Fruit fly (Drosophila melanogaster): ENCODE results near the gene Pisd.

Pisd gene

DNA sequence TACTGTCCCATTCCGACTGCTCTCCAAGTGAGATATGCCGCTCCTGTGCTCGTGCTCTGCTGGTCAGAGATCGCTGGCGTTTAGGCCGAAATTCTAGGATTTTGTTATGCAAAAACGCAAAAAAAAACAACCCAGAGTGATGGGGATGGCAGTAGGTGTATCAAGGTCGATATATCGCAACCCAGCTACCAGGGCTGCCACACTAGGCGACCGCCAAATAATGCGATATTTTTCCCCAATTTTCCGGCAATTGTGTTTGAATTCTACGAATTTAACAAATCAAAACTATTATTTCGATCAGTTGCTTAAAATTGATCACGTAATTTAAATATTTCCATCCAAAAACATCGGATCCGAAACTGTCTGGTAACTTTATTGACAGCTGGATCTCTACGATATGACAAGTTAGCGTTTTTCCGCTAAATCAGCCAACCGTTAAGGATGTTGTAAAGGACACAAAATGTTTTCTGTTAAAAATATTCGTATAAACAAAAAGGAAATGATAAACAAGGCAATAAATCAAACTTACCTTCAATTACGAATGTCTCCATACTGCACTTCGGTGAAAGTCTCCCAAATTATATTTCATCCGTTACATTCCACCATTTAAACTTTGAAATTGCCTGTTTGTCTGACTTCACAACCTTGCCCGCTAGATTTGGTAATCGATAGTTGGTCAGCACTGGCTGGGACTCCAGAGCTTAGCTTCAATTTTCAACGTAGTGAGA lies 12.9 kb upstream of the Pisd start, which contains the start of gene spas:
TSS of gene spas (plus strand) at position 678 of the 728 bp plus-strand sequence.
- TF ChIP-seq CG4496 (GFP tag; IDR thresholded peaks at IDR 0.05) (peak; percentile 73), EcR (GFP tag; optimal IDR thresholded peaks at IDR 0.05) (no peak), CG34367 (tag; optimal IDR thresholded peaks at IDR 0.05) (peak; percentile 49), CG8301 (tag; optimal IDR thresholded peaks at IDR 0.05) (peak; percentile 38), CG8159 (tag; optimal IDR thresholded peaks at IDR 0.05) (peak; percentile 57), CG17806 (tag; optimal IDR thresholded peaks at IDR 0.05) (peak; percentile 60), rn (GFP tag; IDR thresholded peaks at IDR 0.05) (no peak), CG10348 (GFP tag; IDR thresholded peaks at IDR 0.05) (peak; percentile 34; the same call in 1 of the 2 replicates), CG14655 (GFP tag; optimal IDR thresholded peaks at IDR 0.05) (no peak), Snoo (tag; optimal IDR thresholded peaks at IDR 0.05) (peak; percentile 39), CG12605 (GFP tag; IDR thresholded peaks at IDR 0.05) (no peak), CG15710 (tag; optimal IDR thresholded peaks at IDR 0.05) (peak; percentile 71), CG9948 (tag; optimal IDR thresholded peaks at IDR 0.05) (peak; percentile 57), CG32121 (GFP tag; IDR thresholded peaks at IDR 0.05) (peak; percentile 78), Ets98B (GFP tag; IDR thresholded peaks at IDR 0.05) (peak; percentile 72), fd96Ca (GFP tag; IDR thresholded peaks at IDR 0.05) (peak; percentile 86), CG13204 (GFP tag; optimal IDR thresholded peaks at IDR 0.05) (no peak)

DNA sequence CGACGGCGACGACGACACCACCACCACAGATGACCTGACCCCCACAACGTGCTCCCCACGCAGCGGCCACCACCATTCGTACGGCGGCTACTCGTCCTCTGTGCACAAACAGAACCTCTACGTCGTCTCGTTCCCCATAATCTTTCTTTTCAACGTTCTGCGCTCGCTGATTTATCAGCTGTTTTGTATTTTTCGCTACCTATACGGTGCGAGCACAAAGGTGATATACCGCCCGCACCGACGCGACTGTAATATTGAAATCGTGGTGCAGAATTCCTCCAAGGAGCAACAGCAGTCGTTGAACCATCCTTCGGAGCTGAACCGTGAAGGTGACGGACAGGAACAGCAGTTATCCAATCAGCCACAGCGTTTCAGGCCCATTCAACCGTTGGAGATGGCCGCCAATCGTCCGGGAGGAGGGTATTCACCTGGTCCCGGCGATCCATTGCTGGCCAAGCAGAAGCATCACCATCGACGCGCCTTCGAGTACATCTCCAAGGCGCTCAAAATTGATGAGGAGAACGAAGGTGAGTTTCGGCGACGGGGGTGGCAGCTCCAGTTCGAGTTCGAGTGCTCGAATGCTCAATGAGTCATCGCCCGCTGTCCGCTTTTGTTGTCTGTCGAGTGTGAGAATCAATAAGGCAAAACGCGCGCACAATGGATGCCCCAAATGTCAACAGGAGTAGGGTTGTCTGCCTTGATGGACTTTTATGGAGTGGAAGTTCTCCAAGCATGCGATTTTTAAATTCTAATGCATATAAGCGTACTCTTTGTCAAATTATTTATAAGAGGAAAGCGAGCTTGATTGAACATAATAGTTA lies 11.6 kb upstream of the Pisd start, which contains the start of gene Miro:
TSS of gene Miro (minus strand) at position 112 of the 821 bp plus-strand sequence.
- TF ChIP-seq CG8301 (tag; optimal IDR thresholded peaks at IDR 0.05) (no peak), Pif1A (GFP tag; optimal IDR thresholded peaks at IDR 0.05) (no peak), EcR (GFP tag; optimal IDR thresholded peaks at IDR 0.05) (peak; percentile 86), CG10348 (GFP tag; IDR thresholded peaks at IDR 0.05) (no peak), CG17806 (tag; optimal IDR thresholded peaks at IDR 0.05) (no peak), CG32121 (GFP tag; IDR thresholded peaks at IDR 0.05) (no peak), CG34367 (tag; optimal IDR thresholded peaks at IDR 0.05) (no peak), gl (tag; optimal IDR thresholded peaks at IDR 0.05) (peak; percentile 32), CG12605 (GFP tag; IDR thresholded peaks at IDR 0.05) (no peak), CG13204 (GFP tag; optimal IDR thresholded peaks at IDR 0.05) (peak; percentile 51), Snoo (tag; optimal IDR thresholded peaks at IDR 0.05) (peak; percentile 34), CG15710 (tag; optimal IDR thresholded peaks at IDR 0.05) (no peak), D1 (tag; optimal IDR thresholded peaks at IDR 0.05) (no peak)

DNA sequence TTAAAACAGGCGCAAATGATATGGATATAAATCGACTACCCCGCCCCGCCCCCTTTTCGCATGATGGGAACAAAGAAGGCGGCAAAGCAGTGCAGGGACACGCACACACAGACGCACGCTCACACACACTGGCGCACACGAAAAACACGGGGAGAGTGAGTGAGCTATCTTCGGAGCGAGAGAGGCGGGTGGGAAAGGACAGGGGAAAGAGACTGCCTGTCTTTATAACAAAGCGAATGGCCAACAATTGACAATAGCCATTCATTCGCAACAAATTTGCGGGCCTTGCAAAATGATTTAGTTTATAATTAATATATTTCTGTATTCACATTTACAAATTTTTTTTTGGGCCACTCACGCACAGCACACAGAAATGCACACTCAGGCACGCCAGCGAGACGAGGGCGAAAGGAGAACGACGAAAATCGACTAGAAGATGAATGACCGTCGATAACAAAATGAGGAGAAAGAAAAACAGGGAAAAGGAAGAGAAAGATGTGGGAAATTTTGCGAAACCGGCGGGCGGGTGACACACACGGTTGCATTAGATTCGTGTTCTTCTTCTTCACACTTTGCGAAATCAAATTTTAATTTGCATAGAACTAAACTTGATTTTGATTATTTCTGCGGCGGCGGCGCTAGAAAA lies 3.9 kb upstream of the Pisd start:
- TF ChIP-seq CG13204 (GFP tag; optimal IDR thresholded peaks at IDR 0.05) (peak; percentile 13), CG34367 (tag; optimal IDR thresholded peaks at IDR 0.05) (no peak), Ets98B (GFP tag; IDR thresholded peaks at IDR 0.05) (peak; percentile 33), fd96Ca (GFP tag; IDR thresholded peaks at IDR 0.05) (peak; percentile 24; the same call in 1 of the 3 replicates), CG12605 (GFP tag; IDR thresholded peaks at IDR 0.05) (no peak), EcR (GFP tag; optimal IDR thresholded peaks at IDR 0.05) (peak; percentile 77), Pif1A (GFP tag; optimal IDR thresholded peaks at IDR 0.05) (peak; percentile 16), Pif1B (GFP tag; optimal IDR thresholded peaks at IDR 0.05) (peak; percentile 1), gl (tag; optimal IDR thresholded peaks at IDR 0.05) (no peak)

DNA sequence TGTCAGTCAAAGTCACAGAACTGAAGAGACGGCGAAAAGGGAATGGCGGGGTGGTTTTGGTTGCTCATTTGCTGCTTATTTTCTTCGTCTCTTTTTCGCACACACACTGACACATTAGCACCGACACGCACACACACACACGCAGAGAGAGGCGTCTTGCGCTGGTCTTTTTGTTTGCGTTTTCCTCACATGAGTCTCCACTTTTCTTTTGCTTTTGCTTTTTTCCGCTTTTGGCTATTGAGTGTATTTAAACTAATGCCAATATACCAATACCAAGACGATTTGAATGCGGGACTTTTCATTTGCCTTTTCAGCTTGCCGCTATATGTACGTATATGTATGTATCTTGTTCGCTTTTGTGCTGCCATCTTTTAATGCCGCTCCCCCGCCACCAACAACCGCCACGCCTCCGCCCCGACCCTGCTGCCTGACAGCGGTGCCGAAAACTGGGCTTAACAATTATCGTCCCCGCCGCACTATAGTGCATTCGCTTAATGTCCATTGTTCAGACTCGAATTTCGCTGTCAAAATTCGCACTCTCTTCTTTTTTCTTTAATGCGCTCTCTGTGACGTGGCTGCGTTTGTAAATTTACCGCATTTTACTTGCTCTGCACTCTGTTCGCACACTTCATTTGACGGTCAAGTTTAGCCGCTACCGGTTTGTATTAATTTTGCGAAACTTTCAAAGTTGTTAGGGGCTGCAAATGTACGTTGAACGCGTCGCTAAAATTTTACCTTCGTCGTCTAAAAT lies 3.2 kb upstream of the Pisd start, which contains the start of gene CG5986:
TSS of gene CG5986 (plus strand) at position 565 of the 751 bp plus-strand sequence.
- peak; percentile 13 for TF ChIP-seq CG34367 (tag; optimal IDR thresholded peaks at IDR 0.05)
- TF ChIP-seq CG9948 (tag; optimal IDR thresholded peaks at IDR 0.05) = no peak
- TF ChIP-seq CG14655 (GFP tag; optimal IDR thresholded peaks at IDR 0.05) = no peak
- no peak for TF ChIP-seq Snoo (tag; optimal IDR thresholded peaks at IDR 0.05)
- no peak for TF ChIP-seq gl (tag; optimal IDR thresholded peaks at IDR 0.05)
- no peak for TF ChIP-seq CG13204 (GFP tag; optimal IDR thresholded peaks at IDR 0.05)
- TF ChIP-seq D1 (tag; optimal IDR thresholded peaks at IDR 0.05) = no peak
- TF ChIP-seq CG4496 (GFP tag; IDR thresholded peaks at IDR 0.05) = peak; percentile 72; the same call in 2 of the 3 replicates
- peak; percentile 55; the same call in 2 of the 3 replicates for TF ChIP-seq fd96Ca (GFP tag; IDR thresholded peaks at IDR 0.05)
- TF ChIP-seq Pif1A (GFP tag; optimal IDR thresholded peaks at IDR 0.05) = no peak
- no peak for TF ChIP-seq Pif1B (GFP tag; optimal IDR thresholded peaks at IDR 0.05)
- peak; percentile 28; the same call in 1 of the 2 replicates for TF ChIP-seq CG12605 (GFP tag; IDR thresholded peaks at IDR 0.05)
- TF ChIP-seq CG15710 (tag; optimal IDR thresholded peaks at IDR 0.05) = peak; percentile 12
- TF ChIP-seq CG8159 (tag; optimal IDR thresholded peaks at IDR 0.05) = no peak
- peak; percentile 31 for TF ChIP-seq CG8301 (tag; optimal IDR thresholded peaks at IDR 0.05)
- TF ChIP-seq CG10348 (GFP tag; IDR thresholded peaks at IDR 0.05) = no peak
- peak; percentile 65 for TF ChIP-seq Ets98B (GFP tag; IDR thresholded peaks at IDR 0.05)
- no peak for TF ChIP-seq rn (GFP tag; IDR thresholded peaks at IDR 0.05)
- no peak for TF ChIP-seq EcR (GFP tag; optimal IDR thresholded peaks at IDR 0.05)
- TF ChIP-seq CG32121 (GFP tag; IDR thresholded peaks at IDR 0.05) = peak; percentile 73
- TF ChIP-seq CG17806 (tag; optimal IDR thresholded peaks at IDR 0.05) = no peak
